Fruit fly (Drosophila melanogaster) Kc167 (cell line): Measurements from ENCODE around the gene Mipp2.

Experiments used
- Sin3A ChIP-seq: fragments of >200 bp; optimal IDR thresholded peaks from 2 replicates; lab custom pipeline; 2018; ENCODE audit warnings: missing external identifiers
- h ChIP-seq: fragments of >200 bp; optimal IDR thresholded peaks from 3 replicates; lab custom pipeline; 2018; ENCODE audit warnings: missing external identifiers
- psq ChIP-seq: fragments of >200 bp; optimal IDR thresholded peaks from 2 replicates; lab custom pipeline; 2017; ENCODE audit warnings: missing external identifiers

- TF ChIP-seq Sin3A (lab: Kevin White, UChicago) (no peak), h (lab: Kevin White, UChicago) (no peak), psq (lab: Kevin White, UChicago) (no peak)
Measured at dm6 chrX:6104724-6105123, 13.5 kb upstream of the Mipp2 start.
